Worm (Caenorhabditis elegans) whole organism, young adult: ENCODE results near the gene D2096.11.

ENCODE experiments used
- B0261.1 ChIP-seq: sonication (generic microtip); optimal IDR thresholded peaks from 2 replicates; lab custom pipeline; 2016; ENCODE audit warnings: mild to moderate bottlenecking, missing genetic modification characterization, moderate library complexity, missing compliant biosample characterization
- C06A6.2 ChIP-seq: fragments of 200-800 bp; sonication (Bioruptor generic); conservative IDR thresholded peaks from 2 replicates; pipeline ENCODE4 v1.3.6; 2022; ENCODE audit warnings: missing genetic modification characterization, missing compliant biosample characterization
- D2030.7 ChIP-seq: fragments of 200-800 bp; sonication (Bioruptor generic); IDR thresholded peaks from 2 replicates; pipeline ENCODE4 v1.3.6; 2022; ENCODE audit warnings: missing genetic modification reagents, missing genetic modification characterization, missing compliant biosample characterization
- F10E7.11 ChIP-seq: sonication (generic microtip); optimal IDR thresholded peaks from 2 replicates; lab custom pipeline; 2017; ENCODE audit warnings: mild to moderate bottlenecking, missing genetic modification characterization, moderate library complexity, missing compliant biosample characterization
- F33H1.4 ChIP-seq: fragments of 200-800 bp; sonication (Bioruptor generic); IDR thresholded peaks from 2 replicates; pipeline ENCODE4 v1.3.6; 2022; ENCODE audit warnings: missing genetic modification reagents, missing genetic modification characterization, missing compliant biosample characterization
- F37B4.10 ChIP-seq: fragments of 200-800 bp; sonication (Bioruptor generic); IDR thresholded peaks from 2 replicates; pipeline ENCODE4 v1.3.6; 2022; ENCODE audit warnings: missing genetic modification characterization, missing compliant biosample characterization
- F49E8.2 ChIP-seq: sonication (generic microtip); optimal IDR thresholded peaks from 3 replicates; lab custom pipeline; 2017; ENCODE audit warnings: missing genetic modification characterization, mild to moderate bottlenecking, missing compliant biosample characterization, antibody characterized with exemption, moderate library complexity; ENCODE audit not compliant: insufficient read depth
- F52B5.7 ChIP-seq: sonication (generic microtip); optimal IDR thresholded peaks from 2 replicates; lab custom pipeline; 2016; ENCODE audit warnings: mild to moderate bottlenecking, missing genetic modification characterization, missing compliant biosample characterization
- K11D2.4 ChIP-seq: fragments of 200-800 bp; sonication (Bioruptor generic); IDR thresholded peaks from 2 replicates; pipeline ENCODE4 v1.3.6; 2022; ENCODE audit warnings: missing genetic modification reagents, missing genetic modification characterization, missing compliant biosample characterization
- K12H6.12 ChIP-seq: fragments of 200-800 bp; sonication (Bioruptor generic); optimal IDR thresholded peaks from 2 replicates; lab custom pipeline; 2018; ENCODE audit warnings: mild to moderate bottlenecking, missing genetic modification characterization, missing compliant biosample characterization
- T07F8.4 ChIP-seq: sonication (generic microtip); optimal IDR thresholded peaks from 2 replicates; lab custom pipeline; 2016; ENCODE audit warnings: mild to moderate bottlenecking, missing genetic modification characterization, moderate library complexity, missing compliant biosample characterization
- Y53F4B.3 ChIP-seq: fragments of 200-800 bp; sonication (Bioruptor generic); IDR thresholded peaks from 2 replicates; pipeline ENCODE4 v1.3.6; 2022; ENCODE audit warnings: missing genetic modification reagents, missing genetic modification characterization, missing compliant biosample characterization
- Y79H2A.3 ChIP-seq: fragments of 200-800 bp; sonication (Bioruptor generic); conservative IDR thresholded peaks from 2 replicates; pipeline ENCODE4 v1.3.6; 2022; ENCODE audit warnings: missing genetic modification reagents, missing genetic modification characterization, missing compliant biosample characterization
- ZK185.1 ChIP-seq: sonication (generic microtip); optimal IDR thresholded peaks from 2 replicates; lab custom pipeline; 2016; ENCODE audit warnings: mild to moderate bottlenecking, missing genetic modification characterization, missing compliant biosample characterization; ENCODE audit not compliant: poor library complexity, severe bottlenecking
- aptf-3 ChIP-seq: fragments of 200-800 bp; sonication (Bioruptor generic); IDR thresholded peaks from 2 replicates; pipeline ENCODE4 v1.3.6; 2022; ENCODE audit warnings: missing genetic modification characterization, missing compliant biosample characterization
- attf-3 ChIP-seq: fragments of 200-800 bp; sonication (Bioruptor generic); conservative IDR thresholded peaks from 2 replicates; pipeline ENCODE4 v1.3.6; 2022; ENCODE audit warnings: missing genetic modification reagents, missing genetic modification characterization, missing compliant biosample characterization
- attf-6 ChIP-seq: fragments of 200-800 bp; sonication (Bioruptor generic); IDR thresholded peaks from 2 replicates; pipeline ENCODE4 v1.3.6; 2022; ENCODE audit warnings: missing genetic modification reagents, missing genetic modification characterization, missing compliant biosample characterization
- bed-2 ChIP-seq: fragments of 200-800 bp; sonication (Bioruptor generic); IDR thresholded peaks from 2 replicates; pipeline ENCODE4 v1.3.6; 2022; ENCODE audit warnings: missing genetic modification reagents, missing genetic modification characterization, missing compliant biosample characterization
- ceh-27 ChIP-seq: fragments of 200-800 bp; sonication (Bioruptor generic); optimal IDR thresholded peaks from 2 replicates; lab custom pipeline; 2018; ENCODE audit warnings: mild to moderate bottlenecking, missing genetic modification characterization, moderate library complexity, missing compliant biosample characterization
- ceh-40 ChIP-seq: fragments of 200-800 bp; sonication (Bioruptor generic); IDR thresholded peaks from 2 replicates; pipeline ENCODE4 v1.3.6; 2022; ENCODE audit warnings: missing genetic modification characterization, missing compliant biosample characterization
- chd-7 ChIP-seq: sonication (generic microtip); optimal IDR thresholded peaks from 2 replicates; lab custom pipeline; 2016; ENCODE audit warnings: mild to moderate bottlenecking, missing genetic modification characterization, moderate library complexity, missing compliant biosample characterization
- dpl-1 ChIP-seq: fragments of 150-350 bp; optimal IDR thresholded peaks from 2 replicates; lab custom pipeline; 2014; ENCODE audit warnings: missing biosample characterization, missing genetic modification reagents, missing genetic modification characterization
- efl-1 ChIP-seq: fragments of 150-350 bp; optimal IDR thresholded peaks from 2 replicates; lab custom pipeline; 2014; ENCODE audit warnings: missing biosample characterization, missing genetic modification reagents, missing genetic modification characterization
- egl-44 ChIP-seq: fragments of 200-800 bp; sonication (Bioruptor generic); IDR thresholded peaks from 2 replicates; pipeline ENCODE4 v1.3.6; 2022; ENCODE audit warnings: missing genetic modification reagents, missing genetic modification characterization, missing compliant biosample characterization
- gei-17 ChIP-seq: fragments of 200-800 bp; sonication (Bioruptor generic); optimal IDR thresholded peaks from 2 replicates; lab custom pipeline; 2018; ENCODE audit warnings: mild to moderate bottlenecking, missing genetic modification characterization, missing compliant biosample characterization
- hmg-1.2 ChIP-seq: fragments of 200-800 bp; sonication (Bioruptor generic); IDR thresholded peaks from 2 replicates; pipeline ENCODE4 v1.3.6; 2022; ENCODE audit warnings: missing genetic modification reagents, missing genetic modification characterization, missing compliant biosample characterization
- lag-1 ChIP-seq: fragments of 200-800 bp; sonication (Bioruptor generic); IDR thresholded peaks from 2 replicates; pipeline ENCODE4 v1.3.6; 2022; ENCODE audit warnings: missing genetic modification reagents, missing genetic modification characterization, missing compliant biosample characterization
- lin-26 ChIP-seq: fragments of 200-800 bp; sonication (Bioruptor generic); IDR thresholded peaks from 2 replicates; pipeline ENCODE4 v1.3.6; 2022; ENCODE audit warnings: missing genetic modification reagents, missing genetic modification characterization, missing compliant biosample characterization
- lin-35 ChIP-seq, 3 experiments: fragments of 150-350 bp in 2 of 3; sonication (generic microtip) in 1 of 3; optimal IDR thresholded peaks; 2 replicates each; lab custom pipeline; 2014 to 2018; ENCODE audit warnings: missing biosample characterization in 3 of 3, missing genetic modification characterization in 3 of 3, missing genetic modification reagents in 3 of 3
- lsl-1 ChIP-seq: fragments of 200-800 bp; sonication (Bioruptor generic); optimal IDR thresholded peaks from 2 replicates; lab custom pipeline; 2018; ENCODE audit warnings: mild to moderate bottlenecking, missing genetic modification characterization, moderate library complexity, missing compliant biosample characterization
- lsy-27 ChIP-seq: sonication (generic microtip); optimal IDR thresholded peaks from 2 replicates; lab custom pipeline; 2017; ENCODE audit warnings: missing genetic modification characterization, mild to moderate bottlenecking, missing compliant biosample characterization, antibody characterized with exemption, missing genotype, borderline replicate concordance; ENCODE audit not compliant: insufficient read depth
- madf-6 ChIP-seq: fragments of 200-800 bp; sonication (Bioruptor generic); IDR thresholded peaks from 2 replicates; pipeline ENCODE4 v1.3.6; 2022; ENCODE audit warnings: missing genetic modification reagents, missing genetic modification characterization, missing compliant biosample characterization
- madf-8 ChIP-seq: fragments of 200-800 bp; sonication (Bioruptor generic); conservative IDR thresholded peaks from 2 replicates; pipeline ENCODE4 v1.3.6; 2022; ENCODE audit warnings: missing genetic modification reagents, missing genetic modification characterization, missing compliant biosample characterization
- mcd-1 ChIP-seq: fragments of 200-800 bp; sonication (Bioruptor generic); IDR thresholded peaks from 2 replicates; pipeline ENCODE4 v1.3.6; 2022; ENCODE audit warnings: missing genetic modification reagents, missing genetic modification characterization, missing compliant biosample characterization
- nfya-2 ChIP-seq: fragments of 200-800 bp; sonication (Bioruptor generic); IDR thresholded peaks from 2 replicates; pipeline ENCODE4 v1.3.6; 2022; ENCODE audit warnings: missing genetic modification reagents, missing genetic modification characterization, missing compliant biosample characterization
- nfyb-1 ChIP-seq: fragments of 200-800 bp; sonication (Bioruptor generic); IDR thresholded peaks from 2 replicates; pipeline ENCODE4 v1.3.6; 2022; ENCODE audit warnings: missing genetic modification reagents, missing genetic modification characterization, missing compliant biosample characterization
- repo-1 ChIP-seq: sonication (generic microtip); optimal IDR thresholded peaks from 2 replicates; lab custom pipeline; 2017; ENCODE audit warnings: mild to moderate bottlenecking, missing genetic modification characterization, missing compliant biosample characterization
- sdz-38 ChIP-seq: sonication (generic microtip); optimal IDR thresholded peaks from 2 replicates; lab custom pipeline; 2016; ENCODE audit warnings: missing genotype, missing genetic modification characterization, missing compliant biosample characterization
- snpc-1.3 ChIP-seq: sonication (generic microtip); optimal IDR thresholded peaks from 2 replicates; lab custom pipeline; 2017; ENCODE audit warnings: missing genetic modification characterization, mild to moderate bottlenecking, missing compliant biosample characterization, antibody characterized with exemption, moderate library complexity, missing genotype, missing genetic modification reagents; ENCODE audit not compliant: insufficient read depth
- snpc-4 ChIP-seq, 5 experiments: fragments of 150-350 bp in 1 of 5; sonication (generic microtip) in 4 of 5; optimal IDR thresholded peaks; 2 replicates each; lab custom pipeline; 2014 to 2018; ENCODE audit warnings: missing genetic modification characterization in 5 of 5, missing biosample characterization in 3 of 5, antibody characterized with exemption in 2 of 5, mild to moderate bottlenecking in 2 of 5, missing compliant biosample characterization in 2 of 5, missing genotype in 2 of 5, moderate library complexity in 2 of 5, missing genetic modification reagents in 1 of 5
- somi-1 ChIP-seq: fragments of 200-800 bp; sonication (Bioruptor generic); optimal IDR thresholded peaks from 2 replicates; lab custom pipeline; 2018; ENCODE audit warnings: mild to moderate bottlenecking, missing genetic modification characterization, missing compliant biosample characterization
- unc-130 ChIP-seq: sonication (generic microtip); optimal IDR thresholded peaks from 2 replicates; lab custom pipeline; 2016; ENCODE audit warnings: missing genetic modification reagents, missing genetic modification characterization, missing compliant biosample characterization
- ztf-18 ChIP-seq: sonication (generic microtip); optimal IDR thresholded peaks from 2 replicates; lab custom pipeline; 2016; ENCODE audit warnings: missing genotype, mild to moderate bottlenecking, missing genetic modification characterization, missing compliant biosample characterization
- ztf-26 ChIP-seq: sonication (generic microtip); optimal IDR thresholded peaks from 2 replicates; lab custom pipeline; 2017; ENCODE audit warnings: missing genetic modification characterization, missing compliant biosample characterization
- ztf-3 ChIP-seq: fragments of 200-800 bp; sonication (Bioruptor generic); optimal IDR thresholded peaks from 2 replicates; lab custom pipeline; 2018; ENCODE audit warnings: mild to moderate bottlenecking, missing genetic modification characterization, missing compliant biosample characterization

D2096.11 gene

ce11 chrIV:8431567-8432458, 37.8 kb upstream of the D2096.11 start (continued):
- TF ChIP-seq mcd-1 (GFP tag; lab: Robert Waterston, UW) = peak; percentile 55
- TF ChIP-seq B0261.1 = no peak
- peak; percentile 10; the same call in 1 of the 2 replicates for TF ChIP-seq C06A6.2 (GFP tag; lab: Robert Waterston, UW)
- TF ChIP-seq ztf-18 (tag; lab: Kevin White, UChicago) = no peak
- no peak for TF ChIP-seq D2030.7 (GFP tag; lab: Robert Waterston, UW)
- no peak for TF ChIP-seq unc-130
- TF ChIP-seq hmg-1.2 (GFP tag; lab: Robert Waterston, UW) = peak; percentile 62
- no peak for TF ChIP-seq somi-1 (GFP tag; lab: Kevin White, UChicago)
- no peak for TF ChIP-seq F52B5.7 (tag; lab: Kevin White, UChicago)
- no peak for TF ChIP-seq lag-1 (GFP tag; lab: Robert Waterston, UW)
- TF ChIP-seq attf-3 = 0 out of 2 replicates have a peak, but pooled peaks have one; percentile 10
- no peak for TF ChIP-seq sdz-38 (tag; lab: Kevin White, UChicago)
- peak; percentile 33 for TF ChIP-seq gei-17 (GFP tag; lab: Kevin White, UChicago)
- TF ChIP-seq snpc-1.3 (tag; lab: Kevin White, UChicago) = peak; percentile 5
- TF ChIP-seq Y53F4B.3 (GFP tag; lab: Robert Waterston, UW) = no peak
- peak; percentile 40; the same call in 1 of the 2 replicates for TF ChIP-seq ceh-40 (GFP tag; lab: Robert Waterston, UW)
- TF ChIP-seq attf-6 (GFP tag; lab: Robert Waterston, UW) = peak; percentile 46
- TF ChIP-seq ztf-26 (tag; lab: Kevin White, UChicago) = peak; percentile 44
- TF ChIP-seq lin-35 (GFP tag; optimal IDR thresholded peaks at IDR 0.05; lab: Kevin White, UChicago) = peak in 2 of 3 experiments; percentile 22 to 71
- TF ChIP-seq F49E8.2 (tag; lab: Kevin White, UChicago) = no peak
- TF ChIP-seq K11D2.4 (GFP tag; lab: Robert Waterston, UW) = peak; percentile 34
- TF ChIP-seq madf-6 (GFP tag; lab: Robert Waterston, UW) = peak; percentile 56
- TF ChIP-seq egl-44 (GFP tag; lab: Robert Waterston, UW) = peak; percentile 87; the same call in 1 of the 2 replicates
- TF ChIP-seq bed-2 = no peak
- TF ChIP-seq F37B4.10 (GFP tag; lab: Robert Waterston, UW) = no peak
- peak; percentile 95 for TF ChIP-seq nfyb-1
- TF ChIP-seq Y79H2A.3 (GFP tag; lab: Robert Waterston, UW) = no peak
- TF ChIP-seq aptf-3 (GFP tag; lab: Robert Waterston, UW) = no peak
- TF ChIP-seq ceh-27 (GFP tag; lab: Kevin White, UChicago) = peak; percentile 36
- TF ChIP-seq dpl-1 (GFP tag; lab: Kevin White, UChicago) = no peak
- TF ChIP-seq K12H6.12 = peak; percentile 15
- no peak for TF ChIP-seq T07F8.4
- no peak for TF ChIP-seq nfya-2 (GFP tag; lab: Robert Waterston, UW)
- peak; percentile 57 for TF ChIP-seq chd-7 (tag; lab: Kevin White, UChicago)
- no peak for TF ChIP-seq lsl-1
- peak; percentile 48; the same call in 1 of the 2 replicates for TF ChIP-seq F33H1.4 (GFP tag; lab: Robert Waterston, UW)
- peak; percentile 62; the same call in 1 of the 2 replicates for TF ChIP-seq lin-26 (GFP tag; lab: Robert Waterston, UW)
- TF ChIP-seq efl-1 (GFP tag; lab: Kevin White, UChicago) = no peak
- no peak for TF ChIP-seq repo-1 (tag; lab: Kevin White, UChicago)
- TF ChIP-seq ztf-3 (GFP tag; lab: Kevin White, UChicago) = no peak
- TF ChIP-seq ZK185.1 (tag; lab: Kevin White, UChicago) = peak; percentile 63
- no peak for TF ChIP-seq madf-8 (GFP tag; lab: Robert Waterston, UW)
- TF ChIP-seq F10E7.11 (tag; lab: Kevin White, UChicago) = no peak
- no peak for TF ChIP-seq lsy-27 (tag; lab: Kevin White, UChicago)
- TF ChIP-seq snpc-4 (GFP tag; optimal IDR thresholded peaks at IDR 0.05; lab: Kevin White, UChicago) = no peak
- peak in 3 of 4 experiments; percentile 33 to 77 (median 76) for TF ChIP-seq snpc-4 (tag; optimal IDR thresholded peaks at IDR 0.05; lab: Kevin White, UChicago)
